Fruit fly (Drosophila melanogaster) whole organism, embryonic: Measurements from ENCODE around the gene msn.

Experiments used
- CG10543 ChIP-seq: fragments of 200-800 bp; sonication (Bioruptor generic); optimal IDR thresholded peaks from 3 replicates; lab custom pipeline; 2017; ENCODE audit warnings: missing biosample characterization, mild to moderate bottlenecking, missing genetic modification characterization, moderate library complexity
- CG10959 ChIP-seq: fragments of 200-800 bp; sonication (Bioruptor generic); IDR thresholded peaks from 2 replicates; pipeline ENCODE4 v1.3.6; 2022; ENCODE audit warnings: missing biosample characterization, missing genetic modification characterization
- CG11093 ChIP-seq: fragments of 200-800 bp; sonication (Bioruptor generic); IDR thresholded peaks from 3 replicates; pipeline ENCODE4 v1.3.6; 2022; ENCODE audit warnings: missing biosample characterization, missing genetic modification characterization
- CG15601 ChIP-seq: fragments of 200-800 bp; sonication (Bioruptor generic); optimal IDR thresholded peaks from 3 replicates; lab custom pipeline; 2019; ENCODE audit warnings: missing biosample characterization, mild to moderate bottlenecking, missing genetic modification characterization, moderate library complexity
- CG16813 ChIP-seq: fragments of 200-800 bp; sonication (Bioruptor generic); IDR thresholded peaks from 3 replicates; pipeline ENCODE4 v1.3.6; 2022; ENCODE audit warnings: missing biosample characterization, missing genetic modification characterization; ENCODE audit not compliant: partially characterized antibody
- CG17186 ChIP-seq: fragments of 200-800 bp; sonication (Bioruptor generic); optimal IDR thresholded peaks from 3 replicates; lab custom pipeline; 2017; ENCODE audit warnings: missing biosample characterization, missing genetic modification reagents, missing genetic modification characterization
- CG17612 ChIP-seq: fragments of 200-800 bp; sonication (Bioruptor generic); IDR thresholded peaks from 2 replicates; pipeline ENCODE4 v1.3.6; 2022; ENCODE audit warnings: missing biosample characterization, missing genetic modification characterization
- CG17912 ChIP-seq: fragments of 200-800 bp; sonication (Bioruptor generic); optimal IDR thresholded peaks from 2 replicates; lab custom pipeline; 2018; ENCODE audit warnings: missing biosample characterization, mild to moderate bottlenecking, missing genetic modification characterization
- CG1792 ChIP-seq: fragments of 200-800 bp; sonication (Bioruptor generic); optimal IDR thresholded peaks from 2 replicates; lab custom pipeline; 2016; ENCODE audit warnings: missing biosample characterization, missing genetic modification characterization
- CG2120 ChIP-seq: fragments of 200-800 bp; sonication (Bioruptor generic); optimal IDR thresholded peaks from 3 replicates; lab custom pipeline; 2016; ENCODE audit warnings: missing biosample characterization, missing genetic modification characterization
- CG2199 ChIP-seq: fragments of 200-800 bp; sonication (Bioruptor generic); IDR thresholded peaks from 3 replicates; pipeline ENCODE4 v1.3.6; 2022; ENCODE audit warnings: missing biosample characterization, missing genetic modification characterization
- CG32772 ChIP-seq: fragments of 200-800 bp; sonication (Bioruptor generic); IDR thresholded peaks from 2 replicates; pipeline ENCODE4 v1.3.6; 2022; ENCODE audit warnings: missing biosample characterization, missing genetic modification characterization
- CG33557 ChIP-seq: fragments of 200-800 bp; sonication (Bioruptor generic); optimal IDR thresholded peaks from 2 replicates; lab custom pipeline; 2019; ENCODE audit warnings: missing biosample characterization, mild to moderate bottlenecking, missing genetic modification characterization, moderate library complexity
- CG42726 ChIP-seq: fragments of 200-800 bp; sonication (Bioruptor generic); IDR thresholded peaks from 2 replicates; pipeline ENCODE4 v1.3.6; 2022; ENCODE audit warnings: missing biosample characterization, missing genetic modification characterization; ENCODE audit not compliant: partially characterized antibody
- CG6683 ChIP-seq: fragments of 200-800 bp; sonication (Bioruptor generic); optimal IDR thresholded peaks from 2 replicates; lab custom pipeline; 2017; ENCODE audit warnings: missing biosample characterization, mild to moderate bottlenecking, missing genetic modification characterization, missing genetic modification reagents
- CG7928 ChIP-seq: fragments of 200-800 bp; sonication (Bioruptor generic); optimal IDR thresholded peaks from 2 replicates; lab custom pipeline; 2017; ENCODE audit warnings: missing biosample characterization, mild to moderate bottlenecking, missing genetic modification characterization
- D ChIP-seq, 2 experiments: fragments of 200-800 bp in 1 of 2; fragments of >200 bp in 1 of 2; sonication (Bioruptor generic) in 1 of 2; optimal IDR thresholded peaks; 2 replicates in 1 of 2; 3 replicates in 1 of 2; lab custom pipeline; 2017; ENCODE audit warnings: mild to moderate bottlenecking in 1 of 2, missing biosample characterization in 1 of 2, missing genetic modification characterization in 1 of 2, missing genetic modification reagents in 1 of 2
- Dip2 ChIP-seq: fragments of 200-800 bp; sonication (Bioruptor generic); IDR thresholded peaks from 2 replicates; pipeline ENCODE4 v1.3.6; 2022; ENCODE audit warnings: missing biosample characterization, missing genetic modification characterization
- Doc2 ChIP-seq: fragments of 200-800 bp; sonication (Bioruptor generic); IDR thresholded peaks from 2 replicates; pipeline ENCODE4 v1.3.6; 2022; ENCODE audit warnings: missing biosample characterization, missing genetic modification characterization
- Fer3 ChIP-seq: fragments of 200-800 bp; sonication (Bioruptor generic); optimal IDR thresholded peaks from 2 replicates; lab custom pipeline; 2018; ENCODE audit warnings: missing biosample characterization, mild to moderate bottlenecking, missing genetic modification characterization, moderate library complexity
- GATAe ChIP-seq: fragments of 200-800 bp; sonication (Bioruptor generic); conservative IDR thresholded peaks from 2 replicates; pipeline ENCODE4 v1.3.6; 2022; ENCODE audit warnings: missing biosample characterization, missing genetic modification characterization
- Hr78 ChIP-seq, 2 experiments: fragments of 200-800 bp in 1 of 2; fragments of >200 bp in 1 of 2; sonication (Bioruptor generic) in 1 of 2; optimal IDR thresholded peaks; 2 replicates each; lab custom pipeline; 2017 to 2019; ENCODE audit warnings: missing biosample characterization in 2 of 2, missing genetic modification characterization in 2 of 2, mild to moderate bottlenecking in 1 of 2, moderate library complexity in 1 of 2
- MBD-R2 ChIP-seq: fragments of 200-800 bp; sonication (Bioruptor generic); IDR thresholded peaks from 2 replicates; pipeline ENCODE4 v1.3.6; 2022; ENCODE audit warnings: missing biosample characterization, missing genetic modification characterization
- Mad ChIP-seq: fragments of 200-800 bp; sonication (Bioruptor generic); optimal IDR thresholded peaks from 2 replicates; lab custom pipeline; 2016; ENCODE audit warnings: missing biosample characterization, missing genetic modification characterization
- Mes4 ChIP-seq: fragments of 200-800 bp; sonication (Bioruptor generic); optimal IDR thresholded peaks from 2 replicates; lab custom pipeline; 2016; ENCODE audit warnings: missing biosample characterization, missing genetic modification characterization
- Oli ChIP-seq: fragments of 200-800 bp; sonication (Bioruptor generic); optimal IDR thresholded peaks from 2 replicates; lab custom pipeline; 2018; ENCODE audit warnings: missing biosample characterization, mild to moderate bottlenecking, missing genetic modification characterization, moderate library complexity
- Rx ChIP-seq: fragments of 200-800 bp; sonication (Bioruptor generic); IDR thresholded peaks from 2 replicates; pipeline ENCODE4 v1.3.6; 2022; ENCODE audit warnings: missing biosample characterization, missing genetic modification characterization
- Sox102F ChIP-seq: fragments of 200-800 bp; sonication (Bioruptor generic); optimal IDR thresholded peaks from 2 replicates; lab custom pipeline; 2018; ENCODE audit warnings: missing biosample characterization, mild to moderate bottlenecking, missing genetic modification characterization, moderate library complexity
- Tbp ChIP-seq: fragments of >200 bp; optimal IDR thresholded peaks from 2 replicates; lab custom pipeline; 2018; ENCODE audit warnings: missing biosample characterization, missing genetic modification characterization
- Vsx1 ChIP-seq: fragments of 200-800 bp; sonication (Bioruptor generic); optimal IDR thresholded peaks from 2 replicates; lab custom pipeline; 2017; ENCODE audit warnings: missing biosample characterization, mild to moderate bottlenecking, missing genetic modification characterization, missing genetic modification reagents
- Xrp1 ChIP-seq: fragments of 200-800 bp; sonication (Bioruptor generic); IDR thresholded peaks from 2 replicates; pipeline ENCODE4 v1.3.6; 2022; ENCODE audit warnings: missing biosample characterization, missing genetic modification characterization
- bsh ChIP-seq, 2 experiments: fragments of 200-800 bp; sonication (Bioruptor generic); optimal IDR thresholded peaks; 2 replicates each; lab custom pipeline; 2017 to 2018; ENCODE audit warnings: mild to moderate bottlenecking in 2 of 2, missing biosample characterization in 2 of 2, missing genetic modification characterization in 2 of 2, moderate library complexity in 1 of 2
- ci ChIP-seq: fragments of 200-800 bp; sonication (Bioruptor generic); IDR thresholded peaks from 3 replicates; pipeline ENCODE4 v1.3.6; 2022; ENCODE audit warnings: missing biosample characterization, missing genetic modification characterization
- corto ChIP-seq: fragments of 200-800 bp; sonication (Bioruptor generic); optimal IDR thresholded peaks from 2 replicates; lab custom pipeline; 2016; ENCODE audit warnings: missing biosample characterization, mild to moderate bottlenecking, missing genetic modification characterization, moderate library complexity
- crc ChIP-seq: fragments of 200-800 bp; sonication (Bioruptor generic); optimal IDR thresholded peaks from 2 replicates; lab custom pipeline; 2016; ENCODE audit warnings: missing biosample characterization, missing genetic modification characterization
- danr ChIP-seq: fragments of 200-800 bp; sonication (Bioruptor generic); IDR thresholded peaks from 2 replicates; pipeline ENCODE4 v1.3.6; 2022; ENCODE audit warnings: missing biosample characterization, missing genetic modification characterization
- fru ChIP-seq: fragments of >200 bp; optimal IDR thresholded peaks from 2 replicates; lab custom pipeline; 2017
- ind ChIP-seq: fragments of 200-800 bp; sonication (Bioruptor generic); optimal IDR thresholded peaks from 3 replicates; lab custom pipeline; 2016; ENCODE audit warnings: missing biosample characterization, missing genetic modification characterization
- lab ChIP-seq: fragments of 200-800 bp; sonication (Bioruptor generic); optimal IDR thresholded peaks from 3 replicates; lab custom pipeline; 2017; ENCODE audit warnings: missing biosample characterization, missing genetic modification characterization, mild to moderate bottlenecking, moderate library complexity, missing genetic modification reagents
- repo ChIP-seq: fragments of 200-800 bp; sonication (Bioruptor generic); optimal IDR thresholded peaks from 2 replicates; lab custom pipeline; 2016; ENCODE audit warnings: missing biosample characterization, missing genetic modification characterization
- sima ChIP-seq: fragments of 200-800 bp; sonication (Bioruptor generic); optimal IDR thresholded peaks from 2 replicates; lab custom pipeline; 2016; ENCODE audit warnings: missing biosample characterization, missing genetic modification characterization
- slp2 ChIP-seq: fragments of 200-800 bp; sonication (Bioruptor generic); optimal IDR thresholded peaks from 2 replicates; lab custom pipeline; 2016; ENCODE audit warnings: missing biosample characterization, missing genetic modification characterization
- tio ChIP-seq: fragments of 200-800 bp; sonication (Bioruptor generic); optimal IDR thresholded peaks from 2 replicates; lab custom pipeline; 2017; ENCODE audit warnings: missing biosample characterization, missing genetic modification characterization, inconsistent platforms
- trh ChIP-seq: fragments of 200-800 bp; sonication (Bioruptor generic); optimal IDR thresholded peaks from 2 replicates; lab custom pipeline; 2016; ENCODE audit warnings: missing biosample characterization, missing genetic modification characterization
- tx ChIP-seq: fragments of 200-800 bp; sonication (Bioruptor generic); optimal IDR thresholded peaks from 2 replicates; lab custom pipeline; 2016; ENCODE audit warnings: missing biosample characterization, missing genetic modification characterization
- unpg ChIP-seq: fragments of 200-800 bp; sonication (Bioruptor generic); optimal IDR thresholded peaks from 3 replicates; lab custom pipeline; 2018; ENCODE audit warnings: missing biosample characterization, mild to moderate bottlenecking, missing genetic modification characterization, moderate library complexity
- wor ChIP-seq: fragments of 200-800 bp; sonication (Bioruptor generic); IDR thresholded peaks from 2 replicates; pipeline ENCODE4 v1.3.6; 2022; ENCODE audit warnings: missing biosample characterization, missing genetic modification characterization

The msn gene

DNA sequence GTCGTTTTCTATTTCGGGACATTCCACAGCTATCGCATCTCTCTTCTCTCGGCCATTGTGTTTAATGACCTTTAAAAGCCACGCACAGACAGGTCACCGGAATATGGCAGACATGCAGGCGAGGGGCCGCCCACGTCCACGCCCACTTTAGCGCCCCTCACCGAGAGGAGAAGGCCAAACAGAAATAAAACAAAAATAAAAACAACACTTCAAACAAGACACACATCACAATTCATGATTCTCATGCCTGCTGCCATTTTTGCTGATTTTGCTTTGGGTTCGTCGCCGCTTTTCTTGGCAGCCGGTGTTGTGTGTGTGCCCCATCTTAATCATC lies 2.8 kb downstream of the msn start (continued):
- no peak for TF ChIP-seq Tbp (GFP tag; lab: Kevin White, UChicago)

DNA sequence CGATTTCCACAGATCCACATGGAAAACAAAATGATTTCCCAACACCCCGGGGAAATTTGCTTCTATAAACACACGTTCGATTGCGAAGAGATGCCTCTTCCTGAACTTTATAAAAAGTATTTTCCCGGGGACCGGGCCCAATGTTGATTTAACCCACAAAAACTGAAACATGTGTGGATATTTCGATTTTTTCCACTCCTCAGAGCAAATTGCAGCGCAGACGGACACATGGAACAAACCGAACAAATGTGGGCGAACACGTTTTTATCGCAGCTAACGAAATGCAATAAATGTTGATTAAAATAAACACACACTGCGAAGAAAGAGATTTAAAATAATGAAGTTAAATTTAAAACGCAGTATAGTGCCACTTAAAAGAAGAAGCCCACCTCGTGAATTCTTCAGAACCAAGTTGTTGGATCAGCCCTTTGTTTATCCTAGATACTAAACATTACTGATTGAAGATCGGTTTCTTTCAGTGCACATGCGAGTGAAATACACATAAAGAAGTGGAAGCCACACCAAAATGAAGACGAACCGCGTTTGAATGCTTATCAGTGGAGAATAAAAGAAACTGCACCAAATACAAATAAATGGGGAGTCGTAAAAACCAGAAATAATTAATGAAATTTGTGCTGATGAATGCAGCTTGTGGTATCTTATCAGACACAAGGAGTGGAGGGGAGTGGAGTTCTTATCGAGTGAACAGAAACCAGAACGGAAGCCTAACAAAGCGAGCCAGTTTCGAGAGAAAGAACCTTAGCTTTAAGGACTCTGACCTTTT lies 3.4 kb downstream of the msn start:
- TF ChIP-seq slp2 (GFP tag; lab: Kevin White, UChicago): peak; percentile 75
- TF ChIP-seq CG10959 (GFP tag; lab: Robert Waterston, UW): peak; percentile 44; the same call in 1 of the 2 replicates
- TF ChIP-seq CG17612 (GFP tag; lab: Robert Waterston, UW): no peak
- peak; percentile 64 for TF ChIP-seq tx (GFP tag; lab: Kevin White, UChicago)
- TF ChIP-seq CG17912: no peak
- TF ChIP-seq ind (GFP tag; lab: Kevin White, UChicago): peak; percentile 82
- TF ChIP-seq Vsx1 (GFP tag; lab: Kevin White, UChicago): peak; percentile 28
- no peak for TF ChIP-seq Doc2 (GFP tag; lab: Robert Waterston, UW)
- TF ChIP-seq CG2199 (GFP tag; lab: Robert Waterston, UW): peak; percentile 73; the same call in 2 of the 3 replicates
- no peak for TF ChIP-seq D (optimal IDR thresholded peaks at IDR 0.05; lab: Kevin White, UChicago)
- peak; percentile 86 for TF ChIP-seq D (GFP tag; optimal IDR thresholded peaks at IDR 0.05; lab: Kevin White, UChicago)
- TF ChIP-seq trh (GFP tag; lab: Kevin White, UChicago): peak; percentile 56
- TF ChIP-seq fru (lab: Kevin White, UChicago): no peak
- peak; percentile 76 for TF ChIP-seq wor (GFP tag; lab: Robert Waterston, UW)
- no peak for TF ChIP-seq Hr78 (GFP tag; optimal IDR thresholded peaks at IDR 0.05; lab: Kevin White, UChicago)
- TF ChIP-seq danr (GFP tag; lab: Robert Waterston, UW): 0 out of 2 replicates have a peak, but pooled peaks have one; percentile 51
- TF ChIP-seq Tbp (GFP tag; lab: Kevin White, UChicago): no peak
- peak; percentile 61; the same call in 1 of the 3 replicates for TF ChIP-seq CG11093 (GFP tag; lab: Robert Waterston, UW)
- TF ChIP-seq CG15601 (tag; lab: Kevin White, UChicago): peak; percentile 86
- peak; percentile 78 for TF ChIP-seq lab (GFP tag; lab: Kevin White, UChicago)
- peak; percentile 43 for TF ChIP-seq CG1792 (GFP tag; lab: Kevin White, UChicago)
- peak; percentile 85 for TF ChIP-seq CG32772 (GFP tag; lab: Robert Waterston, UW)
- TF ChIP-seq unpg (GFP tag; lab: Kevin White, UChicago): peak; percentile 85
- TF ChIP-seq corto: peak; percentile 69
- no peak for TF ChIP-seq CG33557
- peak; percentile 87 for TF ChIP-seq Rx
- TF ChIP-seq CG17186: peak; percentile 60
- TF ChIP-seq ci (GFP tag; lab: Robert Waterston, UW): peak; percentile 95
- TF ChIP-seq Fer3 (tag; lab: Kevin White, UChicago): peak; percentile 72
- no peak for TF ChIP-seq CG7928 (GFP tag; lab: Kevin White, UChicago)
- peak in 1 of 2 experiments; percentile 91 for TF ChIP-seq bsh (GFP tag; optimal IDR thresholded peaks at IDR 0.05; lab: Kevin White, UChicago)
- peak; percentile 8 for TF ChIP-seq CG2120 (GFP tag; lab: Kevin White, UChicago)
- TF ChIP-seq repo (GFP tag; lab: Kevin White, UChicago): peak; percentile 70
- TF ChIP-seq CG16813 (GFP tag; lab: Robert Waterston, UW): no peak
- peak; percentile 52 for TF ChIP-seq crc (GFP tag; lab: Kevin White, UChicago)
- no peak for TF ChIP-seq MBD-R2 (GFP tag; lab: Robert Waterston, UW)
- peak; percentile 51 for TF ChIP-seq Mad
- TF ChIP-seq Mes4: peak; percentile 74
- TF ChIP-seq CG10543 (GFP tag; lab: Kevin White, UChicago): peak; percentile 23
- TF ChIP-seq Sox102F: peak; percentile 94
- peak; percentile 86 for TF ChIP-seq Xrp1 (GFP tag; lab: Robert Waterston, UW)
- TF ChIP-seq Dip2: no peak
- no peak for TF ChIP-seq CG42726
- TF ChIP-seq CG6683: peak; percentile 11
- TF ChIP-seq Oli (tag; lab: Kevin White, UChicago): peak; percentile 88
- peak; percentile 53 for TF ChIP-seq sima
- TF ChIP-seq tio: peak; percentile 71
- TF ChIP-seq GATAe (GFP tag; lab: Robert Waterston, UW): no peak
